Fruit fly (Drosophila melanogaster) whole organism, pupa: ENCODE results near the gene CG11403.

Source experiments
- CG10348 ChIP-seq: fragments of 200-800 bp; sonication (Bioruptor generic); IDR thresholded peaks from 2 replicates; pipeline ENCODE4 v1.3.6; 2022; ENCODE audit warnings: missing biosample characterization, missing genetic modification characterization
- CG12605 ChIP-seq: fragments of 200-800 bp; sonication (Bioruptor generic); IDR thresholded peaks from 2 replicates; pipeline ENCODE4 v1.3.6; 2022; ENCODE audit warnings: missing biosample characterization, missing genetic modification characterization
- CG13204 ChIP-seq: fragments of 200-800 bp; sonication (Bioruptor generic); optimal IDR thresholded peaks from 2 replicates; lab custom pipeline; 2018; ENCODE audit warnings: missing biosample characterization, mild to moderate bottlenecking, missing genetic modification characterization, moderate library complexity
- CG14655 ChIP-seq: fragments of 200-800 bp; sonication (Bioruptor generic); optimal IDR thresholded peaks from 3 replicates; lab custom pipeline; 2017; ENCODE audit warnings: mild to moderate bottlenecking, missing biosample characterization, missing genetic modification reagents, missing genetic modification characterization
- CG15710 ChIP-seq: fragments of 200-800 bp; sonication (Bioruptor generic); optimal IDR thresholded peaks from 2 replicates; lab custom pipeline; 2018; ENCODE audit warnings: missing biosample characterization, mild to moderate bottlenecking, missing genetic modification characterization, moderate library complexity
- CG32121 ChIP-seq: fragments of 200-800 bp; sonication (Bioruptor generic); IDR thresholded peaks from 2 replicates; pipeline ENCODE4 v1.3.6; 2022; ENCODE audit warnings: missing biosample characterization, missing genetic modification characterization
- CG34367 ChIP-seq: fragments of 200-800 bp; sonication (Bioruptor generic); optimal IDR thresholded peaks from 2 replicates; lab custom pipeline; 2018; ENCODE audit warnings: missing biosample characterization, mild to moderate bottlenecking, missing genetic modification characterization
- CG4496 ChIP-seq: fragments of 200-800 bp; sonication (Bioruptor generic); IDR thresholded peaks from 3 replicates; pipeline ENCODE4 v1.3.6; 2022; ENCODE audit warnings: missing biosample characterization, missing genetic modification characterization
- CG8159 ChIP-seq: fragments of 200-800 bp; sonication (Bioruptor generic); optimal IDR thresholded peaks from 3 replicates; lab custom pipeline; 2018; ENCODE audit warnings: missing biosample characterization, mild to moderate bottlenecking, missing genetic modification characterization, moderate library complexity
- CG8301 ChIP-seq: fragments of 200-800 bp; sonication (Bioruptor generic); optimal IDR thresholded peaks from 2 replicates; lab custom pipeline; 2018; ENCODE audit warnings: missing biosample characterization, mild to moderate bottlenecking, missing genetic modification characterization
- CG9948 ChIP-seq: fragments of 200-800 bp; sonication (Bioruptor generic); optimal IDR thresholded peaks from 2 replicates; lab custom pipeline; 2018; ENCODE audit warnings: missing biosample characterization, mild to moderate bottlenecking, missing genetic modification characterization, moderate library complexity
- EcR ChIP-seq: fragments of 200-800 bp; sonication (Bioruptor generic); optimal IDR thresholded peaks from 3 replicates; lab custom pipeline; 2019; ENCODE audit warnings: missing biosample characterization, missing genetic modification characterization, mild to moderate bottlenecking, moderate library complexity, missing genetic modification reagents
- Ets98B ChIP-seq: fragments of 200-800 bp; sonication (Bioruptor generic); IDR thresholded peaks from 2 replicates; pipeline ENCODE4 v1.3.6; 2022; ENCODE audit warnings: missing biosample characterization, missing genetic modification characterization
- Pif1A ChIP-seq: fragments of 200-800 bp; sonication (Bioruptor generic); optimal IDR thresholded peaks from 3 replicates; lab custom pipeline; 2016; ENCODE audit warnings: missing biosample characterization, missing genetic modification characterization
- fd96Ca ChIP-seq: fragments of 200-800 bp; sonication (Bioruptor generic); IDR thresholded peaks from 3 replicates; pipeline ENCODE4 v1.3.6; 2022; ENCODE audit warnings: missing biosample characterization, missing genetic modification characterization

Gene CG11403

dm6 chrX:1203477-1203876, 36.2 kb downstream of the CG11403 start, which contains the start of gene CG11381:
TSS of gene CG11381 (plus strand) at chrX:1203777.
- TF ChIP-seq CG8301 (tag; lab: Kevin White, UChicago) (no peak), CG4496 (no peak), CG13204 (GFP tag; lab: Kevin White, UChicago) (no peak), CG10348 (GFP tag; lab: Robert Waterston, UW) (no peak)

DNA sequence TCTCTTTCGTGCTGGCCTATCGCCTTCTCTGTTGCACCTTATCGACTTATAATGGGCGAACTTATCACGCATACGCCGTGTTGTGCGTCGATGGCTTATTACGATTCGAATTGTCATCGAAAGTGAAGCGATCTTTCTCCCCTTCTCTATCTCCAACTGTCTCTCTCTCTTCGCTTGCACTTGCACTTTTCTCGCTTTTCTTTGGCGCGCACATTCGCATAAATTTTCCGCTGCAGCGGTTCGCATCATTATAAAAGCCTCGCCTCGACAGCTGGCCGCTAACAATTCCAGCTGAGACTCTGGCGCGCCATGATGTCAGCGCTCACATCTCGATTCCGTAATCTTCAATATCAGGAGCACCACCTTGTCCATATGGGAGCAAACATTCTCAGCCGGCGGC, 40.4 kb downstream of the CG11403 start, which contains the start of gene CG14625:
TSS of gene CG14625 (plus strand) at position 301 of the 400 bp plus-strand sequence.
- TF ChIP-seq CG8159 (tag; lab: Kevin White, UChicago) (no peak), fd96Ca (GFP tag; lab: Robert Waterston, UW) (no peak), CG14655 (no peak), CG15710 (no peak)

- TF ChIP-seq Ets98B (peak; percentile 38; the same call in 1 of the 2 replicates), Pif1A (no peak)
Observed at dm6 chrX:1197862-1198261, 41.8 kb downstream of the CG11403 start.

dm6 chrX:1191008-1191407, 48.7 kb downstream of the CG11403 start, which contains the start of gene CG11380:
TSS of gene CG11380 (plus strand) at chrX:1191308.
- TF ChIP-seq CG32121 = no peak
- TF ChIP-seq CG34367 (tag; lab: Kevin White, UChicago) = no peak
- no peak for TF ChIP-seq EcR (GFP tag; lab: Kevin White, UChicago)
- no peak for TF ChIP-seq CG8159 (tag; lab: Kevin White, UChicago)
- no peak for TF ChIP-seq CG12605 (GFP tag; lab: Robert Waterston, UW)
- TF ChIP-seq CG9948 (tag; lab: Kevin White, UChicago) = no peak
- no peak for TF ChIP-seq CG13204 (GFP tag; lab: Kevin White, UChicago)
